Fruit fly (Drosophila melanogaster): ENCODE data around the gene CG43354.

DNA sequence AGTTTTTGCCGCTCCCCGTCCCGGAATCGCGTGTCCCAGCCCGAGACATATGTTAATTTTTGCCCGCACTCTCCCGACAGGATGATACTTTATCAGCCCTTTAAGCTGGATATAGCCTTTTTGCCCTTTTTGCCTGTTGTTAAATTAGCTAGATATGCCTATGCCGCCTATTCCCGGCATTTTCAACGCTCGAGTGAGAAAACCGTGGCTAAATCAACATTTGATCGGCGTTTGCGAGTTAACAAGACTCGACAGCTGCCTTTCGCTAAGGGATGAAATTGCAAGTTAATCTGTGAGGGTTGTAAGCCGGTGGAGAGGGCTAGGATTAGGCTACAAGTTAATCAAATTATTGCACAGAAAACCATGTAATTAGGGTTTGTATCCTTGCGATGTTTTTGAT is 46.3 kb upstream of the CG43354 start:
- no peak for TF ChIP-seq CG8478 (optimal IDR thresholded peaks at IDR 0.05)
- TF ChIP-seq CTCF (optimal IDR thresholded peaks at IDR 0.05): no peak
